Fruit fly (Drosophila melanogaster): ENCODE data around the gene CG42327.

The CG42327 gene

DNA sequence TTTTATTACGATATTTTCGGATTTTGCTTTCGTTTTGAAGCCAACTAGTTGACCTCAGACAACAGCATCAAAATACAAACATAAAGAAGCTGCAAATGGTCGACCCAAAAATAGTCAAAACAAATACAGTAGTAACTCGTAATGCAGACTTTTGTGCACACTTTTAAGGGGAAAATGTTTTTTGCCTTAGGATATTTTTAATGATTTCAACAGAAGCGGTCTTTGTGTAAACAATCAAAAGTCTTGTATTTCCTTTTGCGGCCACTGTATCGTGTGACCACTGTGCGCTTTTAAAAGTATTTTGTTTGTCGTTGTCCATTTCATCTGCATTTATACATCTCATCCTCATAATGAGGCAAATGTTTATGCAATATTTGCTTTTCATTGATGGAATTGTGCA, 6.5 kb upstream of the CG42327 start (continued):
- TF ChIP-seq kay (GFP tag; optimal IDR thresholded peaks at IDR 0.05) (peak; percentile 84), CoRest (tag; optimal IDR thresholded peaks at IDR 0.05) (peak; percentile 96), NC2β (GFP tag; optimal IDR thresholded peaks at IDR 0.05) (peak; percentile 92), CG2199 (GFP tag; IDR thresholded peaks at IDR 0.05) (peak; percentile 92; the same call in 2 of the 3 replicates), CG13424 (tag; optimal IDR thresholded peaks at IDR 0.05) (peak; percentile 96), CG7928 (GFP tag; optimal IDR thresholded peaks at IDR 0.05) (peak; percentile 81), CG4282 (GFP tag; optimal IDR thresholded peaks at IDR 0.05) (peak; percentile 96), Mes4 (GFP tag; optimal IDR thresholded peaks at IDR 0.05) (peak; percentile 87), dati (GFP tag; IDR thresholded peaks at IDR 0.05) (peak; percentile 95), D19A (tag; optimal IDR thresholded peaks at IDR 0.05) (peak; percentile 83), HmgZ (tag; optimal IDR thresholded peaks at IDR 0.05) (peak; percentile 97), org-1 (GFP tag; optimal IDR thresholded peaks at IDR 0.05) (peak; percentile 92), CG7357 (GFP tag; IDR thresholded peaks at IDR 0.05) (peak; percentile 91), odd (GFP tag; optimal IDR thresholded peaks at IDR 0.05) (peak; percentile 92), CG5180 (GFP tag; optimal IDR thresholded peaks at IDR 0.05) (peak; percentile 83), Nf-YA (GFP tag; IDR thresholded peaks at IDR 0.05) (peak; percentile 93), gsb (GFP tag; IDR thresholded peaks at IDR 0.05) (peak; percentile 96), CG34224 (GFP tag; IDR thresholded peaks at IDR 0.05; ENCODE audit: partially characterized antibody) (0 out of 3 replicates have a peak, but pooled peaks have one; percentile 16), ab (GFP tag; optimal IDR thresholded peaks at IDR 0.05) (peak; percentile 97), ems (GFP tag; optimal IDR thresholded peaks at IDR 0.05) (peak; percentile 96), Asciz (GFP tag; optimal IDR thresholded peaks at IDR 0.05) (peak; percentile 89), Tbp (GFP tag; optimal IDR thresholded peaks at IDR 0.05) (no peak), CG6689 (GFP tag; IDR thresholded peaks at IDR 0.05) (peak; percentile 95), p53 (GFP tag; optimal IDR thresholded peaks at IDR 0.05) (peak; percentile 89), sr (GFP tag; IDR thresholded peaks at IDR 0.05) (peak; percentile 93), mld (GFP tag; IDR thresholded peaks at IDR 0.05; ENCODE audit: partially characterized antibody) (no peak), gcm2 (GFP tag; optimal IDR thresholded peaks at IDR 0.05) (peak; percentile 96), CG15073 (GFP tag; optimal IDR thresholded peaks at IDR 0.05) (peak; percentile 74), CG10654 (GFP tag; optimal IDR thresholded peaks at IDR 0.05) (peak; percentile 95), CG8765 (GFP tag; IDR thresholded peaks at IDR 0.05) (peak; percentile 85), Opbp (GFP tag; IDR thresholded peaks at IDR 0.05; ENCODE audit: partially characterized antibody) (no peak), CG10147 (GFP tag; optimal IDR thresholded peaks at IDR 0.05) (peak; percentile 95), CG3995 (GFP tag; optimal IDR thresholded peaks at IDR 0.05) (peak; percentile 80), Deaf1 (tag; optimal IDR thresholded peaks at IDR 0.05) (peak; percentile 51), Doc3 (GFP tag; IDR thresholded peaks at IDR 0.05; ENCODE audit: partially characterized antibody) (no peak), CG32532 (GFP tag; IDR thresholded peaks at IDR 0.05) (peak; percentile 99), CG14667 (GFP tag; IDR thresholded peaks at IDR 0.05) (peak; percentile 96), Dad (GFP tag; optimal IDR thresholded peaks at IDR 0.05) (peak; percentile 96), luna (GFP tag; optimal IDR thresholded peaks at IDR 0.05) (peak; percentile 97), CG14860 (GFP tag; IDR thresholded peaks at IDR 0.05; ENCODE audit: partially characterized antibody) (no peak), yki (optimal IDR thresholded peaks at IDR 0.05) (no peak), vnd (GFP tag; IDR thresholded peaks at IDR 0.05; ENCODE audit: partially characterized antibody) (no peak), Dp (GFP tag; optimal IDR thresholded peaks at IDR 0.05) (peak; percentile 17), lola (GFP tag; optimal IDR thresholded peaks at IDR 0.05) (peak in 1 of 3 experiments; percentile 58), CG4424 (GFP tag; optimal IDR thresholded peaks at IDR 0.05) (peak; percentile 94), CG17186 (GFP tag; optimal IDR thresholded peaks at IDR 0.05) (peak; percentile 34), toy (GFP tag; IDR thresholded peaks at IDR 0.05) (peak; percentile 94), repo (GFP tag; optimal IDR thresholded peaks at IDR 0.05) (peak; percentile 96), CG17829 (tag; optimal IDR thresholded peaks at IDR 0.05) (peak; percentile 88), ac (GFP tag; optimal IDR thresholded peaks at IDR 0.05) (peak; percentile 14), knrl (GFP tag; IDR thresholded peaks at IDR 0.05; ENCODE audit: partially characterized antibody) (no peak)
